Worm (Caenorhabditis elegans) whole organism, L1 larva: ENCODE results near the gene srh-35.

Experiments used
- ama-1 ChIP-seq: fragments of 150-350 bp; optimal IDR thresholded peaks from 2 replicates; lab custom pipeline; 2014
- unc-86 ChIP-seq: sonication (generic microtip); optimal IDR thresholded peaks from 2 replicates; lab custom pipeline; 2016; ENCODE audit warnings: missing genetic modification characterization, missing compliant biosample characterization

ce11 chrV:432991-433390 lies 16.0 kb downstream of the srh-35 start:
- no peak for TF ChIP-seq unc-86
- TF ChIP-seq ama-1 (lab: Kevin White, UChicago): no peak
